Fruit fly (Drosophila melanogaster) whole organism, adult: ENCODE results near the gene CG3436.

Source experiments
- CG11617 ChIP-seq: fragments of 200-800 bp; sonication (Bioruptor generic); optimal IDR thresholded peaks from 2 replicates; lab custom pipeline; 2017; ENCODE audit warnings: mild to moderate bottlenecking, missing biosample characterization, missing genetic modification reagents, missing genetic modification characterization
- CG12768 ChIP-seq: fragments of 200-800 bp; sonication (Bioruptor generic); optimal IDR thresholded peaks from 2 replicates; lab custom pipeline; 2017; ENCODE audit warnings: missing biosample characterization, missing genetic modification characterization, mild to moderate bottlenecking, moderate library complexity, missing genetic modification reagents
- CG14711 ChIP-seq: fragments of 200-800 bp; sonication (Bioruptor generic); optimal IDR thresholded peaks from 2 replicates; lab custom pipeline; 2018; ENCODE audit warnings: missing biosample characterization, mild to moderate bottlenecking, missing genetic modification characterization, moderate library complexity
- CG1620 ChIP-seq: fragments of 200-800 bp; sonication (Bioruptor generic); optimal IDR thresholded peaks from 2 replicates; lab custom pipeline; 2016; ENCODE audit warnings: missing biosample characterization, missing genetic modification characterization
- CG33017 ChIP-seq: fragments of 200-800 bp; sonication (Bioruptor generic); optimal IDR thresholded peaks from 2 replicates; lab custom pipeline; 2018; ENCODE audit warnings: missing biosample characterization, mild to moderate bottlenecking, missing genetic modification characterization, moderate library complexity
- CG5204 ChIP-seq: fragments of 200-800 bp; sonication (Bioruptor generic); optimal IDR thresholded peaks from 2 replicates; lab custom pipeline; 2016; ENCODE audit warnings: missing biosample characterization, missing genetic modification characterization
- CG7045 ChIP-seq: fragments of 200-800 bp; sonication (Bioruptor generic); optimal IDR thresholded peaks from 2 replicates; lab custom pipeline; 2017; ENCODE audit warnings: missing biosample characterization, mild to moderate bottlenecking, missing genetic modification characterization
- CG7101 ChIP-seq: fragments of 200-800 bp; sonication (Bioruptor generic); optimal IDR thresholded peaks from 2 replicates; lab custom pipeline; 2018; ENCODE audit warnings: missing biosample characterization, mild to moderate bottlenecking, missing genetic modification characterization, moderate library complexity
- Clk ChIP-seq: fragments of 200-800 bp; sonication (Bioruptor generic); optimal IDR thresholded peaks from 2 replicates; lab custom pipeline; 2017; ENCODE audit warnings: missing biosample characterization, missing genetic modification characterization
- Crg-1 ChIP-seq: fragments of 200-800 bp; sonication (Bioruptor generic); optimal IDR thresholded peaks from 2 replicates; lab custom pipeline; 2016; ENCODE audit warnings: missing biosample characterization, missing genetic modification characterization
- Hr96 ChIP-seq: fragments of 200-800 bp; sonication (Bioruptor generic); optimal IDR thresholded peaks from 2 replicates; lab custom pipeline; 2016; ENCODE audit warnings: missing biosample characterization, missing genetic modification characterization
- Mnt ChIP-seq: fragments of 200-800 bp; sonication (Bioruptor generic); optimal IDR thresholded peaks from 2 replicates; lab custom pipeline; 2016; ENCODE audit warnings: missing biosample characterization, mild to moderate bottlenecking, missing genetic modification characterization
- bab1 ChIP-seq: fragments of 200-800 bp; sonication (Bioruptor generic); optimal IDR thresholded peaks from 3 replicates; lab custom pipeline; 2019; ENCODE audit warnings: missing biosample characterization, mild to moderate bottlenecking, missing genetic modification characterization, moderate library complexity
- cic ChIP-seq: fragments of 200-800 bp; sonication (Bioruptor generic); optimal IDR thresholded peaks from 2 replicates; lab custom pipeline; 2017; ENCODE audit warnings: missing biosample characterization, mild to moderate bottlenecking, missing genetic modification characterization, moderate library complexity
- cnc ChIP-seq, 2 experiments: fragments of >200 bp; optimal IDR thresholded peaks; 2 replicates each; lab custom pipeline; 2017
- kay ChIP-seq: fragments of 200-800 bp; sonication (Bioruptor generic); peaks from one replicate; lab custom pipeline; 2016; ENCODE audit warnings: missing biosample characterization, missing genetic modification characterization, borderline replicate concordance
- ovo ChIP-seq: fragments of 200-800 bp; sonication (Bioruptor generic); optimal IDR thresholded peaks from 2 replicates; lab custom pipeline; 2016; ENCODE audit warnings: missing biosample characterization, missing genetic modification characterization
- pad ChIP-seq: fragments of 200-800 bp; sonication (Bioruptor generic); optimal IDR thresholded peaks from 3 replicates; lab custom pipeline; 2017; ENCODE audit warnings: missing biosample characterization, missing genetic modification characterization, mild to moderate bottlenecking, moderate library complexity, missing genetic modification reagents
- tj ChIP-seq: fragments of 200-800 bp; sonication (Bioruptor generic); optimal IDR thresholded peaks from 3 replicates; lab custom pipeline; 2017; ENCODE audit warnings: missing biosample characterization, mild to moderate bottlenecking, missing genetic modification characterization, moderate library complexity
- toe ChIP-seq: fragments of 200-800 bp; sonication (Bioruptor generic); optimal IDR thresholded peaks from 2 replicates; lab custom pipeline; 2016; ENCODE audit warnings: missing biosample characterization, missing genetic modification characterization

The CG3436 gene

dm6 chr2L:143088-143487, 12.7 kb upstream of the CG3436 start, which contains the start of the genes CG31974 and CG11454:
Gene CG31974 (minus strand): TSS chr2L:143091.
Gene CG11454 (plus strand): TSS chr2L:143323.
- no peak for TF ChIP-seq ovo (GFP tag; lab: Kevin White, UChicago)
- peak; percentile 40 for TF ChIP-seq cic (GFP tag; lab: Kevin White, UChicago)
- no peak for TF ChIP-seq CG33017 (tag; lab: Kevin White, UChicago)
- peak; percentile 9 for TF ChIP-seq bab1 (GFP tag; lab: Kevin White, UChicago)
- peak; percentile 1 for TF ChIP-seq Mnt (GFP tag; lab: Kevin White, UChicago)

dm6 chr2L:146503-146902, 9.3 kb upstream of the CG3436 start:
- no peak for TF ChIP-seq CG7101 (tag; lab: Kevin White, UChicago)

- TF ChIP-seq toe, result no peak
These were observed 2.7 kb upstream of the CG3436 start, which contains the start of gene CG42399 for dm6 chr2L:153142-153541. Gene CG42399 (minus strand): TSS chr2L:153300.

- TF ChIP-seq CG12768 (peak; percentile 54), Mnt (GFP tag; lab: Kevin White, UChicago) (peak; percentile 93), CG33017 (tag; lab: Kevin White, UChicago) (peak; percentile 17), CG1620 (GFP tag; lab: Kevin White, UChicago) (no peak), CG7045 (peak; percentile 42), kay (GFP tag; lab: Kevin White, UChicago) (no peak), Hr96 (GFP tag; lab: Kevin White, UChicago) (no peak), CG5204 (no peak), Clk (GFP tag; lab: Kevin White, UChicago) (no peak), toe (no peak), CG14711 (tag; lab: Kevin White, UChicago) (no peak), CG11617 (GFP tag; lab: Kevin White, UChicago) (peak; percentile 60), cic (GFP tag; lab: Kevin White, UChicago) (peak; percentile 49), cnc (optimal IDR thresholded peaks at IDR 0.05; lab: Kevin White, UChicago) (no peak), ovo (GFP tag; lab: Kevin White, UChicago) (no peak), CG7101 (tag; lab: Kevin White, UChicago) (peak; percentile 49), bab1 (GFP tag; lab: Kevin White, UChicago) (peak; percentile 24), tj (GFP tag; lab: Kevin White, UChicago) (peak; percentile 0), Crg-1 (peak; percentile 30), pad (GFP tag; lab: Kevin White, UChicago) (peak; percentile 28)
These were observed 565 bp upstream of the CG3436 start, which contains the start of gene Pus10 for dm6 chr2L:155215-155712. Gene Pus10 (minus strand): TSS chr2L:155305.

- TF ChIP-seq tj (GFP tag; lab: Kevin White, UChicago) (peak; percentile 94), Hr96 (GFP tag; lab: Kevin White, UChicago) (peak; percentile 50), Crg-1 (peak; percentile 31), bab1 (GFP tag; lab: Kevin White, UChicago) (peak; percentile 79), CG12768 (peak; percentile 84), CG5204 (no peak), Mnt (GFP tag; lab: Kevin White, UChicago) (peak; percentile 84), CG11617 (GFP tag; lab: Kevin White, UChicago) (peak; percentile 74), pad (GFP tag; lab: Kevin White, UChicago) (peak; percentile 58), CG1620 (GFP tag; lab: Kevin White, UChicago) (peak; percentile 28), cnc (optimal IDR thresholded peaks at IDR 0.05; lab: Kevin White, UChicago) (no peak), toe (no peak), cic (GFP tag; lab: Kevin White, UChicago) (peak; percentile 92), Clk (GFP tag; lab: Kevin White, UChicago) (peak; percentile 78), CG33017 (tag; lab: Kevin White, UChicago) (peak; percentile 73), CG7101 (tag; lab: Kevin White, UChicago) (peak; percentile 66), CG14711 (tag; lab: Kevin White, UChicago) (peak; percentile 70), ovo (GFP tag; lab: Kevin White, UChicago) (peak; percentile 45), CG7045 (peak; percentile 57), kay (GFP tag; lab: Kevin White, UChicago) (no peak)
These were observed 2.9 kb downstream of the CG3436 start, which contains the start of the genes CG33635 and spen for dm6 chr2L:158649-159257. Gene CG33635 (minus strand): TSS chr2L:158664. Gene spen (plus strand): TSS chr2L:159032.

dm6 chr2L:160581-161452, 5.0 kb downstream of the CG3436 start:
- peak; percentile 76 for TF ChIP-seq CG7101 (tag; lab: Kevin White, UChicago)
- TF ChIP-seq toe, result peak; percentile 99
- TF ChIP-seq CG5204, result peak; percentile 95
- TF ChIP-seq kay (GFP tag; lab: Kevin White, UChicago), result peak; percentile 100
- TF ChIP-seq Hr96 (GFP tag; lab: Kevin White, UChicago), result peak; percentile 88
- TF ChIP-seq CG14711 (tag; lab: Kevin White, UChicago), result peak; percentile 52
- TF ChIP-seq cic (GFP tag; lab: Kevin White, UChicago), result peak; percentile 99
- TF ChIP-seq bab1 (GFP tag; lab: Kevin White, UChicago), result peak; percentile 93
- peak; percentile 38 for TF ChIP-seq Crg-1
- peak; percentile 88 for TF ChIP-seq pad (GFP tag; lab: Kevin White, UChicago)
- no peak for TF ChIP-seq cnc (optimal IDR thresholded peaks at IDR 0.05; lab: Kevin White, UChicago)
- TF ChIP-seq CG12768, result peak; percentile 97
- TF ChIP-seq tj (GFP tag; lab: Kevin White, UChicago), result peak; percentile 97
- peak; percentile 96 for TF ChIP-seq CG7045
- TF ChIP-seq CG1620 (GFP tag; lab: Kevin White, UChicago), result peak; percentile 50
- peak; percentile 99 for TF ChIP-seq Clk (GFP tag; lab: Kevin White, UChicago)
- TF ChIP-seq ovo (GFP tag; lab: Kevin White, UChicago), result peak; percentile 100
- TF ChIP-seq CG11617 (GFP tag; lab: Kevin White, UChicago), result peak; percentile 97
- peak; percentile 94 for TF ChIP-seq Mnt (GFP tag; lab: Kevin White, UChicago)
- peak; percentile 93 for TF ChIP-seq CG33017 (tag; lab: Kevin White, UChicago)
